Worm (Caenorhabditis elegans): Measurements from ENCODE around the gene vps-22.
A peak's percentile ranks its signal among the peaks of the same experiment; 100 is the strongest.

vps-22 gene

ce11 chrIII:4968146-4968545 lies 5.9 kb upstream of the vps-22 start:
- TF ChIP-seq nhr-21 (tag; optimal IDR thresholded peaks at IDR 0.05) (no peak), lin-11 (tag; optimal IDR thresholded peaks at IDR 0.05) (no peak), C34F6.9 (tag; optimal IDR thresholded peaks at IDR 0.05) (peak; percentile 41), snpc-4 (tag; optimal IDR thresholded peaks at IDR 0.05) (no peak), nhr-23 (tag; optimal IDR thresholded peaks at IDR 0.05) (no peak), nhr-6 (tag; optimal IDR thresholded peaks at IDR 0.05) (no peak), nhr-129 (tag; optimal IDR thresholded peaks at IDR 0.05) (peak; percentile 2), mab-5 (tag; optimal IDR thresholded peaks at IDR 0.05) (no peak), lsy-2 (tag; optimal IDR thresholded peaks at IDR 0.05) (peak in 1 of 2 experiments; percentile 32)

ce11 chrIII:4967236-4967635 lies 4.9 kb upstream of the vps-22 start:
- TF ChIP-seq lin-39 (tag; optimal IDR thresholded peaks at IDR 0.05) (no peak), sma-3 (GFP tag; optimal IDR thresholded peaks at IDR 0.05) (no peak), nhr-6 (tag; optimal IDR thresholded peaks at IDR 0.05) (no peak), ztf-4 (tag; optimal IDR thresholded peaks at IDR 0.05) (no peak), lsy-2 (tag; optimal IDR thresholded peaks at IDR 0.05) (peak in 1 of 2 experiments; percentile 26), C34F6.9 (tag; optimal IDR thresholded peaks at IDR 0.05) (peak; percentile 29), nhr-77 (tag; optimal IDR thresholded peaks at IDR 0.05) (no peak), unc-55 (GFP tag; optimal IDR thresholded peaks at IDR 0.05) (no peak), zag-1 (tag; optimal IDR thresholded peaks at IDR 0.05) (peak; percentile 49)

- TF ChIP-seq nhr-21 (tag; optimal IDR thresholded peaks at IDR 0.05): no peak
- TF ChIP-seq nhr-23 (tag; optimal IDR thresholded peaks at IDR 0.05): no peak
- no peak for TF ChIP-seq unc-62 (GFP tag; optimal IDR thresholded peaks at IDR 0.05)
- TF ChIP-seq alr-1 (tag; optimal IDR thresholded peaks at IDR 0.05): no peak
- no peak for TF ChIP-seq nhr-12 (tag; optimal IDR thresholded peaks at IDR 0.05)
- no peak for TF ChIP-seq blmp-1 (tag; optimal IDR thresholded peaks at IDR 0.05; ENCODE audit: insufficient read depth)
- no peak for TF ChIP-seq crh-2 (tag; optimal IDR thresholded peaks at IDR 0.05)
- no peak for TF ChIP-seq elt-1 (tag; optimal IDR thresholded peaks at IDR 0.05)
These were observed 3.0 kb upstream of the vps-22 start, which contains the start of gene nca-2 for ce11 chrIII:4965271-4965670. Gene nca-2, plus strand, starts transcription at chrIII:4965571.

ce11 chrIII:4962886-4963285 lies 593 bp upstream of the vps-22 start, which contains the start of gene C27F2.9:
Gene C27F2.9, minus strand, starts transcription at chrIII:4963044.
- TF ChIP-seq crh-2 (tag; optimal IDR thresholded peaks at IDR 0.05): peak; percentile 93
- TF ChIP-seq ceh-82 (tag; optimal IDR thresholded peaks at IDR 0.05): peak; percentile 36
- TF ChIP-seq nhr-25 (tag; optimal IDR thresholded peaks at IDR 0.05): no peak
- TF ChIP-seq ZK546.5 (tag; optimal IDR thresholded peaks at IDR 0.05): peak; percentile 2
- no peak for TF ChIP-seq peb-1 (tag; optimal IDR thresholded peaks at IDR 0.05)
- TF ChIP-seq blmp-1 (tag; optimal IDR thresholded peaks at IDR 0.05; ENCODE audit: insufficient read depth): peak; percentile 63
- peak; percentile 80 for TF ChIP-seq sem-4 (tag; optimal IDR thresholded peaks at IDR 0.05)
- no peak for TF ChIP-seq elt-3 (tag; optimal IDR thresholded peaks at IDR 0.05)
- TF ChIP-seq egl-27 (tag; optimal IDR thresholded peaks at IDR 0.05): no peak
- peak; percentile 73 for TF ChIP-seq fos-1 (tag; optimal IDR thresholded peaks at IDR 0.05)
- TF ChIP-seq nhr-21 (tag; optimal IDR thresholded peaks at IDR 0.05): peak; percentile 75
- TF ChIP-seq nhr-129 (tag; optimal IDR thresholded peaks at IDR 0.05): peak; percentile 78
- peak; percentile 100 for TF ChIP-seq gmeb-1 (tag; optimal IDR thresholded peaks at IDR 0.05)
- no peak for TF ChIP-seq skn-1 (tag; optimal IDR thresholded peaks at IDR 0.05)
- no peak for TF ChIP-seq ztf-11 (tag; optimal IDR thresholded peaks at IDR 0.05)
- TF ChIP-seq unc-39 (tag; optimal IDR thresholded peaks at IDR 0.05): no peak
- no peak for TF ChIP-seq nhr-12 (tag; optimal IDR thresholded peaks at IDR 0.05)
- TF ChIP-seq ztf-1 (GFP tag; conservative IDR thresholded peaks at IDR 0.05): no peak
- TF ChIP-seq mdl-1 (tag; optimal IDR thresholded peaks at IDR 0.05): peak in 1 of 2 experiments; percentile 34
- TF ChIP-seq ama-1 (optimal IDR thresholded peaks at IDR 0.05): peak; percentile 73
- TF ChIP-seq nhr-237 (tag; optimal IDR thresholded peaks at IDR 0.05): no peak
- no peak for TF ChIP-seq nhr-11 (tag; optimal IDR thresholded peaks at IDR 0.05)
- TF ChIP-seq dmd-4 (tag; optimal IDR thresholded peaks at IDR 0.05): peak; percentile 27
- peak; percentile 95 for TF ChIP-seq unc-55 (GFP tag; optimal IDR thresholded peaks at IDR 0.05)
- TF ChIP-seq F13H6.1 (tag; optimal IDR thresholded peaks at IDR 0.05): peak; percentile 85
- peak; percentile 62 for TF ChIP-seq lin-11 (tag; optimal IDR thresholded peaks at IDR 0.05)
- TF ChIP-seq sma-3 (GFP tag; optimal IDR thresholded peaks at IDR 0.05): peak; percentile 90
- TF ChIP-seq elt-1 (tag; optimal IDR thresholded peaks at IDR 0.05): no peak
- peak; percentile 72 for TF ChIP-seq nhr-6 (tag; optimal IDR thresholded peaks at IDR 0.05)
- TF ChIP-seq zag-1 (tag; optimal IDR thresholded peaks at IDR 0.05): peak; percentile 40
- TF ChIP-seq alr-1 (tag; optimal IDR thresholded peaks at IDR 0.05): no peak
- TF ChIP-seq ceh-16 (tag; optimal IDR thresholded peaks at IDR 0.05): peak; percentile 11
- TF ChIP-seq aly-2 (tag; optimal IDR thresholded peaks at IDR 0.05): no peak
- TF ChIP-seq mab-5 (tag; optimal IDR thresholded peaks at IDR 0.05): peak; percentile 84
- peak; percentile 71 for TF ChIP-seq snpc-4 (tag; optimal IDR thresholded peaks at IDR 0.05)
- peak; percentile 55 for TF ChIP-seq ztf-4 (tag; optimal IDR thresholded peaks at IDR 0.05)
- TF ChIP-seq unc-62 (GFP tag; optimal IDR thresholded peaks at IDR 0.05): no peak
- TF ChIP-seq mbf-1 (tag; optimal IDR thresholded peaks at IDR 0.05): peak; percentile 26
- peak; percentile 37 for TF ChIP-seq R02D3.7 (tag; optimal IDR thresholded peaks at IDR 0.05)
- TF ChIP-seq lin-39 (tag; optimal IDR thresholded peaks at IDR 0.05): no peak
- peak; percentile 55 for TF ChIP-seq nhr-10 (tag; optimal IDR thresholded peaks at IDR 0.05)
- peak; percentile 20 for TF ChIP-seq Y55F3AM.14 (GFP tag; optimal IDR thresholded peaks at IDR 0.05)
- TF ChIP-seq C34F6.9 (tag; optimal IDR thresholded peaks at IDR 0.05): peak; percentile 97

Measured in whole organism, L2 larva.